Fruit fly (Drosophila melanogaster) whole organism, embryonic: ENCODE measurements around the gene flfl.
A peak's percentile ranks its signal among the peaks of the same experiment; 100 is the strongest.

Experiments
- Aef1 ChIP-seq: fragments of 200-800 bp; sonication (Bioruptor generic); IDR thresholded peaks from 3 replicates; pipeline ENCODE4 v1.3.6; 2022; ENCODE audit warnings: missing biosample characterization, missing genetic modification characterization
- Antp ChIP-seq: fragments of 200-800 bp; sonication (Bioruptor generic); optimal IDR thresholded peaks from 3 replicates; lab custom pipeline; 2016; ENCODE audit warnings: missing biosample characterization, missing genetic modification characterization
- Blimp-1 ChIP-seq: fragments of 200-800 bp; sonication (Bioruptor generic); optimal IDR thresholded peaks from 3 replicates; lab custom pipeline; 2018; ENCODE audit warnings: missing biosample characterization, missing genetic modification characterization, mild to moderate bottlenecking, moderate library complexity, missing genetic modification reagents
- CG10366 ChIP-seq: fragments of 200-800 bp; sonication (Bioruptor generic); IDR thresholded peaks from 2 replicates; pipeline ENCODE4 v1.3.6; 2022; ENCODE audit warnings: missing biosample characterization, missing genetic modification characterization
- CG11504 ChIP-seq: fragments of 200-800 bp; sonication (Bioruptor generic); optimal IDR thresholded peaks from 3 replicates; lab custom pipeline; 2019; ENCODE audit warnings: missing biosample characterization, mild to moderate bottlenecking, missing genetic modification characterization, moderate library complexity
- CG13424 ChIP-seq: fragments of 200-800 bp; sonication (Bioruptor generic); optimal IDR thresholded peaks from 2 replicates; lab custom pipeline; 2019; ENCODE audit warnings: missing biosample characterization, mild to moderate bottlenecking, missing genetic modification characterization, moderate library complexity
- CG13894 ChIP-seq: fragments of 200-800 bp; sonication (Bioruptor generic); optimal IDR thresholded peaks from 3 replicates; lab custom pipeline; 2018; ENCODE audit warnings: missing biosample characterization, mild to moderate bottlenecking, missing genetic modification characterization, moderate library complexity
- CG2120 ChIP-seq: fragments of 200-800 bp; sonication (Bioruptor generic); optimal IDR thresholded peaks from 3 replicates; lab custom pipeline; 2016; ENCODE audit warnings: missing biosample characterization, missing genetic modification characterization
- CG2202 ChIP-seq: fragments of 200-800 bp; sonication (Bioruptor generic); optimal IDR thresholded peaks from 2 replicates; lab custom pipeline; 2018; ENCODE audit warnings: missing biosample characterization, mild to moderate bottlenecking, missing genetic modification characterization
- CG32767 ChIP-seq: fragments of 200-800 bp; sonication (Bioruptor generic); IDR thresholded peaks from 2 replicates; pipeline ENCODE4 v1.3.6; 2022; ENCODE audit warnings: missing biosample characterization, missing genetic modification characterization
- CG32772 ChIP-seq: fragments of 200-800 bp; sonication (Bioruptor generic); IDR thresholded peaks from 2 replicates; pipeline ENCODE4 v1.3.6; 2022; ENCODE audit warnings: missing biosample characterization, missing genetic modification characterization
- CG3847 ChIP-seq: fragments of 200-800 bp; sonication (Bioruptor generic); IDR thresholded peaks from 2 replicates; pipeline ENCODE4 v1.3.6; 2022; ENCODE audit warnings: missing biosample characterization, missing genetic modification characterization
- CG6683 ChIP-seq: fragments of 200-800 bp; sonication (Bioruptor generic); optimal IDR thresholded peaks from 2 replicates; lab custom pipeline; 2017; ENCODE audit warnings: missing biosample characterization, mild to moderate bottlenecking, missing genetic modification characterization, missing genetic modification reagents
- CG7372 ChIP-seq: fragments of 200-800 bp; sonication (Bioruptor generic); IDR thresholded peaks from 2 replicates; pipeline ENCODE4 v1.3.6; 2022; ENCODE audit warnings: missing biosample characterization, missing genetic modification characterization
- CG7745 ChIP-seq: fragments of 200-800 bp; sonication (Bioruptor generic); optimal IDR thresholded peaks from 2 replicates; lab custom pipeline; 2018; ENCODE audit warnings: missing biosample characterization, mild to moderate bottlenecking, missing genetic modification characterization, moderate library complexity
- CG8924 ChIP-seq: fragments of 200-800 bp; optimal IDR thresholded peaks from 3 replicates; lab custom pipeline; 2019; ENCODE audit warnings: missing biosample characterization, mild to moderate bottlenecking, missing genetic modification characterization, moderate library complexity
- CG9437 ChIP-seq: fragments of 200-800 bp; sonication (Bioruptor generic); optimal IDR thresholded peaks from 2 replicates; lab custom pipeline; 2018; ENCODE audit warnings: missing biosample characterization, mild to moderate bottlenecking, missing genetic modification characterization
- CG9797 ChIP-seq: fragments of 200-800 bp; sonication (Bioruptor generic); optimal IDR thresholded peaks from 3 replicates; lab custom pipeline; 2018; ENCODE audit warnings: missing biosample characterization, mild to moderate bottlenecking, missing genetic modification characterization
- Dip3 ChIP-seq: fragments of 200-800 bp; sonication (Bioruptor generic); optimal IDR thresholded peaks from 3 replicates; lab custom pipeline; 2016; ENCODE audit warnings: missing biosample characterization, missing genetic modification characterization
- H15 ChIP-seq: fragments of 200-800 bp; sonication (Bioruptor generic); IDR thresholded peaks from 3 replicates; pipeline ENCODE4 v1.3.6; 2022; ENCODE audit warnings: missing biosample characterization, missing genetic modification characterization
- Jarid2 ChIP-seq: fragments of 200-800 bp; sonication (Bioruptor generic); optimal IDR thresholded peaks from 3 replicates; lab custom pipeline; 2017; ENCODE audit warnings: mild to moderate bottlenecking, missing biosample characterization, missing genetic modification reagents, missing genetic modification characterization
- Max ChIP-seq: fragments of 200-800 bp; sonication (Bioruptor generic); optimal IDR thresholded peaks from 2 replicates; lab custom pipeline; 2016; ENCODE audit warnings: missing biosample characterization, mild to moderate bottlenecking, missing genetic modification characterization
- Scr ChIP-seq: fragments of 200-800 bp; sonication (Bioruptor generic); IDR thresholded peaks from 2 replicates; pipeline ENCODE4 v1.3.6; 2022; ENCODE audit warnings: missing biosample characterization, missing genetic modification characterization; ENCODE audit not compliant: partially characterized antibody
- amos ChIP-seq: fragments of 200-800 bp; sonication (Bioruptor generic); IDR thresholded peaks from 2 replicates; pipeline ENCODE4 v1.3.6; 2022; ENCODE audit warnings: missing biosample characterization, missing genetic modification characterization; ENCODE audit not compliant: partially characterized antibody
- ase ChIP-seq: fragments of 200-800 bp; sonication (Bioruptor generic); IDR thresholded peaks from 3 replicates; pipeline ENCODE4 v1.3.6; 2022; ENCODE audit warnings: missing biosample characterization, missing genetic modification characterization
- bab2 ChIP-seq: fragments of 200-800 bp; sonication (Bioruptor generic); optimal IDR thresholded peaks from 2 replicates; lab custom pipeline; 2016; ENCODE audit warnings: missing biosample characterization, missing genetic modification characterization
- cg ChIP-seq: fragments of 200-800 bp; sonication (Bioruptor generic); optimal IDR thresholded peaks from 3 replicates; lab custom pipeline; 2019; ENCODE audit warnings: missing biosample characterization, mild to moderate bottlenecking, missing genetic modification characterization, moderate library complexity
- ci ChIP-seq: fragments of 200-800 bp; sonication (Bioruptor generic); IDR thresholded peaks from 3 replicates; pipeline ENCODE4 v1.3.6; 2022; ENCODE audit warnings: missing biosample characterization, missing genetic modification characterization
- corto ChIP-seq: fragments of 200-800 bp; sonication (Bioruptor generic); optimal IDR thresholded peaks from 2 replicates; lab custom pipeline; 2016; ENCODE audit warnings: missing biosample characterization, mild to moderate bottlenecking, missing genetic modification characterization, moderate library complexity
- danr ChIP-seq: fragments of 200-800 bp; sonication (Bioruptor generic); IDR thresholded peaks from 2 replicates; pipeline ENCODE4 v1.3.6; 2022; ENCODE audit warnings: missing biosample characterization, missing genetic modification characterization
- dati ChIP-seq: fragments of 200-800 bp; sonication (Bioruptor generic); IDR thresholded peaks from 2 replicates; pipeline ENCODE4 v1.3.6; 2022; ENCODE audit warnings: missing biosample characterization, missing genetic modification characterization
- dmrt99B ChIP-seq: fragments of 200-800 bp; sonication (Bioruptor generic); optimal IDR thresholded peaks from 2 replicates; lab custom pipeline; 2018; ENCODE audit warnings: missing biosample characterization, mild to moderate bottlenecking, missing genetic modification characterization, moderate library complexity
- gro ChIP-seq: fragments of 200-800 bp; sonication (Bioruptor generic); optimal IDR thresholded peaks from 2 replicates; lab custom pipeline; 2016; ENCODE audit warnings: missing biosample characterization, missing genetic modification characterization
- hkb ChIP-seq, 2 experiments: fragments of 200-800 bp in 1 of 2; fragments of >200 bp in 1 of 2; sonication (Bioruptor generic) in 1 of 2; IDR thresholded peaks in 1 of 2; optimal IDR thresholded peaks in 1 of 2; 2 replicates each; pipeline versions ENCODE4 v1.3.6 to Lab custom; 2017 to 2022; ENCODE audit warnings: missing biosample characterization in 1 of 2, missing genetic modification characterization in 1 of 2
- ken ChIP-seq: fragments of 200-800 bp; sonication (Bioruptor generic); IDR thresholded peaks from 3 replicates; pipeline ENCODE4 v1.3.6; 2022; ENCODE audit warnings: missing biosample characterization, missing genetic modification characterization
- klu ChIP-seq: fragments of 200-800 bp; sonication (Bioruptor generic); IDR thresholded peaks from 2 replicates; pipeline ENCODE4 v1.3.6; 2022; ENCODE audit warnings: missing biosample characterization, missing genetic modification characterization
- knrl ChIP-seq: fragments of 200-800 bp; sonication (Bioruptor generic); IDR thresholded peaks from 3 replicates; pipeline ENCODE4 v1.3.6; 2022; ENCODE audit warnings: missing biosample characterization, missing genetic modification characterization; ENCODE audit not compliant: partially characterized antibody
- nom ChIP-seq: fragments of 200-800 bp; sonication (Bioruptor generic); optimal IDR thresholded peaks from 2 replicates; lab custom pipeline; 2017; ENCODE audit warnings: missing biosample characterization, missing genetic modification characterization, mild to moderate bottlenecking, moderate library complexity, missing genetic modification reagents
- pb ChIP-seq: fragments of 200-800 bp; sonication (Bioruptor generic); optimal IDR thresholded peaks from 3 replicates; lab custom pipeline; 2016; ENCODE audit warnings: missing biosample characterization, missing genetic modification characterization
- tin ChIP-seq: fragments of 200-800 bp; sonication (Bioruptor generic); optimal IDR thresholded peaks from 3 replicates; lab custom pipeline; 2016; ENCODE audit warnings: missing biosample characterization, missing genetic modification characterization
- vfl ChIP-seq: fragments of 200-800 bp; sonication (Bioruptor generic); optimal IDR thresholded peaks from 2 replicates; lab custom pipeline; 2016; ENCODE audit warnings: missing biosample characterization, missing genetic modification characterization
- vvl ChIP-seq: fragments of 200-800 bp; sonication (Bioruptor generic); IDR thresholded peaks from 2 replicates; pipeline ENCODE4 v1.3.6; 2022; ENCODE audit warnings: missing biosample characterization, missing genetic modification characterization
- z ChIP-seq: fragments of 200-800 bp; sonication (Bioruptor generic); IDR thresholded peaks from 3 replicates; pipeline ENCODE4 v1.3.6; 2022; ENCODE audit warnings: missing biosample characterization, missing genetic modification characterization

The flfl gene

dm6 chr3R:13716827-13717226 is 33.1 kb downstream of the flfl start (continued):
- TF ChIP-seq CG13894 (tag; lab: Kevin White, UChicago) (no peak), CG10366 (peak; percentile 60), vvl (peak; percentile 68), danr (GFP tag; lab: Robert Waterston, UW) (no peak), tin (no peak), CG7745 (no peak), Jarid2 (no peak), ken (GFP tag; lab: Robert Waterston, UW) (peak; percentile 62; the same call in 2 of the 3 replicates), CG2120 (GFP tag; lab: Kevin White, UChicago) (no peak), dati (GFP tag; lab: Robert Waterston, UW) (no peak), ci (GFP tag; lab: Robert Waterston, UW) (peak; percentile 71; the same call in 1 of the 3 replicates), vfl (no peak), pb (GFP tag; lab: Kevin White, UChicago) (peak; percentile 44), Dip3 (GFP tag; lab: Kevin White, UChicago) (no peak), Blimp-1 (GFP tag; lab: Kevin White, UChicago) (peak; percentile 39), corto (GFP tag; lab: Kevin White, UChicago) (peak; percentile 1), CG8924 (tag; lab: Kevin White, UChicago) (no peak), cg (GFP tag; lab: Kevin White, UChicago) (no peak), nom (peak; percentile 62), CG32767 (GFP tag; lab: Robert Waterston, UW) (no peak), knrl (GFP tag; lab: Robert Waterston, UW) (no peak), dmrt99B (peak; percentile 22), CG3847 (no peak), CG9797 (no peak), CG11504 (peak; percentile 76), CG2202 (no peak), CG7372 (GFP tag; lab: Robert Waterston, UW) (0 out of 2 replicates have a peak, but pooled peaks have one; percentile 29), gro (no peak), CG9437 (no peak), z (GFP tag; lab: Robert Waterston, UW) (no peak), hkb (optimal IDR thresholded peaks at IDR 0.05; lab: Kevin White, UChicago) (no peak), hkb (GFP tag; IDR thresholded peaks at IDR 0.05; lab: Robert Waterston, UW) (peak; percentile 78), Aef1 (peak; percentile 55), ase (GFP tag; lab: Robert Waterston, UW) (0 out of 3 replicates have a peak, but pooled peaks have one; percentile 49), H15 (peak; percentile 45; the same call in 1 of the 3 replicates), bab2 (GFP tag; lab: Kevin White, UChicago) (peak; percentile 74), Max (GFP tag; lab: Kevin White, UChicago) (no peak), CG13424 (tag; lab: Kevin White, UChicago) (peak; percentile 5), amos (no peak), klu (GFP tag; lab: Robert Waterston, UW) (no peak), CG6683 (GFP tag; lab: Kevin White, UChicago) (no peak), CG32772 (0 out of 2 replicates have a peak, but pooled peaks have one; percentile 48), Scr (GFP tag; lab: Robert Waterston, UW) (no peak), Antp (GFP tag; lab: Kevin White, UChicago) (peak; percentile 59)
